Worm (Caenorhabditis elegans) whole organism, L3 larva: Measurements from ENCODE around the gene K10C2.2.

ENCODE experiments used
- R02D3.7 ChIP-seq: fragments of 150-350 bp; optimal IDR thresholded peaks from 2 replicates; lab custom pipeline; 2014; ENCODE audit warnings: missing biosample characterization, missing genetic modification characterization
- aly-2 ChIP-seq: fragments of 150-350 bp; optimal IDR thresholded peaks from 2 replicates; lab custom pipeline; 2014; ENCODE audit warnings: missing biosample characterization, missing genetic modification characterization
- ceh-16 ChIP-seq: sonication (generic microtip); optimal IDR thresholded peaks from 2 replicates; lab custom pipeline; 2017; ENCODE audit warnings: missing biosample characterization, missing genetic modification characterization
- egl-5 ChIP-seq: fragments of 150-350 bp; optimal IDR thresholded peaks from 2 replicates; lab custom pipeline; 2017; ENCODE audit warnings: missing biosample characterization, missing genetic modification reagents, missing genetic modification characterization, inconsistent platforms
- elt-1 ChIP-seq: fragments of 150-350 bp; optimal IDR thresholded peaks from 2 replicates; lab custom pipeline; 2014; ENCODE audit warnings: missing biosample characterization, missing genetic modification characterization
- elt-2 ChIP-seq: sonication (generic microtip); optimal IDR thresholded peaks from 2 replicates; lab custom pipeline; 2016; ENCODE audit warnings: missing genetic modification reagents, mild to moderate bottlenecking, missing genetic modification characterization, missing compliant biosample characterization
- eor-1 ChIP-seq, 2 experiments: fragments of 150-350 bp; optimal IDR thresholded peaks; 2 replicates each; lab custom pipeline; 2014 to 2018; ENCODE audit warnings: missing biosample characterization in 2 of 2, missing genetic modification characterization in 2 of 2
- fkh-10 ChIP-seq: sonication (generic microtip); optimal IDR thresholded peaks from 2 replicates; lab custom pipeline; 2017; ENCODE audit warnings: missing biosample characterization, missing genetic modification reagents, missing genetic modification characterization
- fkh-2 ChIP-seq: fragments of 150-350 bp; optimal IDR thresholded peaks from 2 replicates; lab custom pipeline; 2014; ENCODE audit warnings: missing biosample characterization, missing genetic modification reagents, missing genetic modification characterization
- hmg-11 ChIP-seq: sonication (generic microtip); optimal IDR thresholded peaks from 2 replicates; lab custom pipeline; 2016; ENCODE audit warnings: missing genetic modification characterization, missing compliant biosample characterization
- jun-1 ChIP-seq: fragments of 150-350 bp; optimal IDR thresholded peaks from 2 replicates; lab custom pipeline; 2014; ENCODE audit warnings: missing biosample characterization, missing genetic modification reagents, missing genetic modification characterization
- lin-39 ChIP-seq: fragments of 150-350 bp; optimal IDR thresholded peaks from 2 replicates; lab custom pipeline; 2018; ENCODE audit warnings: missing biosample characterization, missing genetic modification reagents, missing genetic modification characterization
- mdl-1 ChIP-seq: fragments of 150-350 bp; optimal IDR thresholded peaks from 2 replicates; lab custom pipeline; 2014; ENCODE audit warnings: missing biosample characterization, missing genetic modification characterization
- nfya-1 ChIP-seq: sonication (generic microtip); optimal IDR thresholded peaks from 2 replicates; lab custom pipeline; 2017; ENCODE audit warnings: missing genetic modification characterization, mild to moderate bottlenecking, missing compliant biosample characterization, antibody characterized with exemption, moderate library complexity; ENCODE audit not compliant: insufficient read depth
- nhr-11 ChIP-seq: fragments of 150-350 bp; optimal IDR thresholded peaks from 2 replicates; lab custom pipeline; 2014; ENCODE audit warnings: missing biosample characterization, missing genetic modification characterization
- nhr-23 ChIP-seq: fragments of 150-350 bp; optimal IDR thresholded peaks from 2 replicates; lab custom pipeline; 2014; ENCODE audit warnings: missing biosample characterization, missing genetic modification reagents, missing genetic modification characterization
- nhr-237 ChIP-seq: fragments of 150-350 bp; optimal IDR thresholded peaks from 2 replicates; lab custom pipeline; 2014; ENCODE audit warnings: missing biosample characterization, missing genetic modification characterization
- nhr-28 ChIP-seq: fragments of 150-350 bp; optimal IDR thresholded peaks from 2 replicates; lab custom pipeline; 2014; ENCODE audit warnings: missing biosample characterization, missing genetic modification characterization
- nhr-43 ChIP-seq: sonication (generic microtip); optimal IDR thresholded peaks from 2 replicates; lab custom pipeline; 2016; ENCODE audit warnings: mild to moderate bottlenecking, missing genetic modification characterization, missing compliant biosample characterization; ENCODE audit not compliant: poor library complexity, severe bottlenecking
- nhr-67 ChIP-seq: fragments of 150-350 bp; optimal IDR thresholded peaks from 2 replicates; lab custom pipeline; 2014; ENCODE audit warnings: missing biosample characterization, missing genetic modification characterization
- pha-4 ChIP-seq: fragments of 150-350 bp; optimal IDR thresholded peaks from 2 replicates; lab custom pipeline; 2014; ENCODE audit warnings: missing biosample characterization, missing genetic modification reagents, missing genetic modification characterization
- pqm-1 ChIP-seq: fragments of 150-350 bp; optimal IDR thresholded peaks from 2 replicates; lab custom pipeline; 2017; ENCODE audit warnings: missing biosample characterization, missing genetic modification characterization, inconsistent platforms
- sea-2 ChIP-seq: fragments of 150-350 bp; sonication (generic microtip); optimal IDR thresholded peaks from 4 replicates; lab custom pipeline; 2014; ENCODE audit warnings: missing biosample characterization, missing genetic modification reagents, missing genetic modification characterization
- skn-1 ChIP-seq: fragments of 150-350 bp; optimal IDR thresholded peaks from 2 replicates; lab custom pipeline; 2014; ENCODE audit warnings: missing biosample characterization, missing genetic modification characterization
- snpc-4 ChIP-seq: fragments of 150-350 bp; optimal IDR thresholded peaks from 2 replicates; lab custom pipeline; 2014; ENCODE audit warnings: missing biosample characterization, missing genetic modification characterization
- ztf-4 ChIP-seq: fragments of 150-350 bp; optimal IDR thresholded peaks from 2 replicates; lab custom pipeline; 2014; ENCODE audit warnings: missing biosample characterization, missing genetic modification characterization

K10C2.2 gene

DNA sequence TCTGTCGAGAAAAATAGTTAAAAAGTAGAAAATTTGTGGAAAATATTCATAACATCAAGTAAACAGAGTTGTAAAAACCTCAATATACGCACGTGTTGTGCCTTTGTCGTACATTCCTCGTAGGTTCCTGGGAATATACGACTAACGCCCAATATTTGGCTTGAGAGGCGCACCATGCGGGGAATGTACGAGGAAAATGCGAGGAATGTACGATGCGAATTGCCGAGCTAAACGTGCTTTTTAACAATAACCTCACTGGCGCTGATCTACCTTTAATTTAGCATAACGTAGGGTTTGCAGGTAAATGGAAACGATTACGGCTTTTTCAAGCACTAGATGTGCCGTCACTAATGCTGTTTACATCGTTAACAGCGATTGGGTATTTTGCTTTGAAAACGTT, 34.9 kb upstream of the K10C2.2 start, which contains the start of gene C15B12.9:
Gene C15B12.9 (plus strand): TSS at position 301 of the 400 bp plus-strand sequence.
- no peak for TF ChIP-seq nhr-23 (tag; lab: Kevin White, UChicago)

DNA sequence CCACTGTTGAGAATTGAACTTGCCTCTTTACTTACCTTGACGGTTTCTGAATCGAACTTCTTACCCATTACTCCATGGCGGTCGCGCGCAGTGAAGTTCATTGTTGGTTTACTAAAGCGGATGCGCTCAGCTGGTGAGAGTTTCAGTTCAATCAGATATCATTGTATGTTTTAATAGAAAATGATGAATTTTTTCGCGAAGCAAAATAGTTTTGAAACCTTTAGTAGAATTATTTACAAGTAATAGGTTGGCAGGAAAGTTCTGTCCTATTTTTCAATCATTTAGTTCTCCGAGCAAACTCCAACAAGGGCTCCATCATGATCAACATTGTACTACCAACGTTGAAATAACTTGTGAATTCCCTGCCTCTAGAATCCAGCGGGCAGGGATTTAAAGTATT, 33.9 kb upstream of the K10C2.2 start, which contains the start of gene C15B12.3:
Gene C15B12.3 (minus strand): TSS at position 101 of the 400 bp plus-strand sequence.
- no peak for TF ChIP-seq snpc-4
- TF ChIP-seq nhr-67 (tag; lab: Kevin White, UChicago), result no peak
- TF ChIP-seq nhr-43 (tag; lab: Kevin White, UChicago), result no peak
- TF ChIP-seq hmg-11 (tag; lab: Kevin White, UChicago), result no peak
- no peak for TF ChIP-seq fkh-10 (GFP tag; lab: Kevin White, UChicago)
- TF ChIP-seq jun-1 (tag; lab: Kevin White, UChicago), result no peak
- TF ChIP-seq aly-2 (tag; lab: Kevin White, UChicago), result no peak
- no peak for TF ChIP-seq pha-4 (tag; lab: Kevin White, UChicago)
- TF ChIP-seq skn-1, result no peak
- TF ChIP-seq nhr-237 (tag; lab: Kevin White, UChicago), result no peak
- no peak for TF ChIP-seq elt-2 (tag; lab: Kevin White, UChicago)
- TF ChIP-seq nhr-11 (tag; lab: Kevin White, UChicago), result no peak
- TF ChIP-seq egl-5 (tag; lab: Kevin White, UChicago), result no peak
- TF ChIP-seq sea-2 (GFP tag; lab: Kevin White, UChicago), result no peak
- TF ChIP-seq elt-1 (tag; lab: Kevin White, UChicago), result no peak

DNA sequence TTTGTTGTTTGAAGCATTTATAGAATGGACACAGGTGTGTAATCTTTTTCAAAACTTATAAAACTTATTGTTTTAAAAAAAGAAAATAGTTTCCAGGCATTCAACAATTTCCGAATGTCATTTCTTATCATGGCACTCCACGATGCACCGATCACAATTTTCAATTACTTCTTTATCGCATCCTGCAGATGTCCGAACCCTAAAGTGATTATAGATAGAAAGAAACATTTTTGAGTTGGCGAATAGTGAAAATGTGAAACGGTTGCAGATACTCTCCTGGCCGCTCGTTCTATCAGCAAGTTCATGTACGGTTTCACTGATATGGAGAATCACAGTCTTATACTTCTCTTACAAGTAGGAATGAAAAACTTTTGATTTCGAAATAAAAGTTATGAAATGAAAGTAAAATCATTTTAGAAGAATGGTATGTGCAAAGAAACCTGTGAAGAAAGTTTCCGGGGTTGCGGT, 29.4 kb upstream of the K10C2.2 start, which contains the start of gene C15B12.2:
Gene C15B12.2 (plus strand): TSS at position 418 of the 468 bp plus-strand sequence.
- peak; percentile 82 for TF ChIP-seq elt-2 (tag; lab: Kevin White, UChicago)
- TF ChIP-seq R02D3.7 (tag; lab: Kevin White, UChicago), result no peak

DNA sequence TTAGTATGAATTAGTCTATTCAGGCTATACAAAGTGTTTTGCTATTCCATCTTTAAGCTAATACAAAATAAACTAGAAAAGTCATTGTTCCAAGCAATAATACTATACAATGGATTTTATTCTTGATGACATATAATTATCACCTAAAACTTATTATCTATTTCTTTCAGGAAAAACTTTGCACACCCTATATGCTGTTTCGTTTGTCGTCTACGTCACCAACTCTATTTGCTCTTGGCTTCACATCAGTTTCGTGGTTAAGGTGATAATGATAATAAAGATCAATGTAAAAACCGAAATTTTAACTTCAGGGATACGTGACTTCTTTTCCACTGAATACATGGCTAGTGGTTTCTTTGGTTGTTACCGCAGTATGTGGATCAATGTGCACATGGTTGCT, 28.9 kb upstream of the K10C2.2 start:
- TF ChIP-seq pqm-1 (tag; lab: Kevin White, UChicago) (peak; percentile 33), elt-2 (tag; lab: Kevin White, UChicago) (peak; percentile 29), nhr-28 (tag; lab: Kevin White, UChicago) (no peak), nfya-1 (no peak)

DNA sequence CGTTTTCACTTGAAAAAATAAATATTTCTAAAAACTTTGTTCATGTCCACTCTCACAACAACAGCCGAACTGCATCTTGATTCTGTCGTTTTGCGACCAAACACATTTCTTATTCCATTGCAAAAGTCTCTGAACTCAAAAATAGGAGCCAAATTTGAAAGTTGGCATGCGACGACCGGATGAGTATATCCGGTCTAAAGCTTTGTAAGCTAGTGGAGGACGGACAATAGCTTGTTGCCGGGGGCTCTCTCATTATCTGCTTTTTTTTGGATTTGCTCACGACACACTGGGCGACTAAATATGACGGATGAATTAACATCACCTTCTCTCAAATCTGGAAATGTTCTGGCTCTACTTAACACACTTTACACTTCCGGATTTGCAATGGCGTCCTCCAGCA, 28.1 kb upstream of the K10C2.2 start, which contains the start of gene K04E7.1:
Gene K04E7.1 (plus strand): TSS at position 301 of the 400 bp plus-strand sequence.
- TF ChIP-seq lin-39 (tag; lab: Kevin White, UChicago), result no peak
- TF ChIP-seq ztf-4, result no peak
- TF ChIP-seq nhr-67 (tag; lab: Kevin White, UChicago), result no peak
- no peak for TF ChIP-seq mdl-1 (tag; lab: Kevin White, UChicago)
- no peak for TF ChIP-seq elt-2 (tag; lab: Kevin White, UChicago)

DNA sequence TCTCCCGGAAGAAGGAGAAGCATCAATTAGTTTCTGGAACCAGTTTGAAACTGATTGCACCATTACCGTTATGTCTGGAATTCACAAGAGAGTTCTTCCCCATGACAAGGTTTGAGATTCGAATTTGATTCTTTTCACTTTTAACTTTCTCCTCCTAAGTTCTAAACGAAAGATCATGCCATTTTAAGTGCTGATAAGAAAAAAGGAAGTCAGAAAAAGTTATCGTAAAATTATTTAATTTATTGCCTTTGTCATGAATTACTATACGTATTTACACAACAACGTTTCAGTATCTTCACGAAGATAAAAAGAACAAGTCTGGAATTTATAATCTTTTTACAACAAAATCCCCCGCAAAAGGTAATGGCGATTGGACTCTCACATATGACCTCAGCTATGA, 26.5 kb upstream of the K10C2.2 start:
- peak; percentile 70 for TF ChIP-seq pqm-1 (tag; lab: Kevin White, UChicago)
- no peak for TF ChIP-seq fkh-2 (tag; lab: Kevin White, UChicago)
- TF ChIP-seq elt-2 (tag; lab: Kevin White, UChicago), result peak; percentile 53

DNA sequence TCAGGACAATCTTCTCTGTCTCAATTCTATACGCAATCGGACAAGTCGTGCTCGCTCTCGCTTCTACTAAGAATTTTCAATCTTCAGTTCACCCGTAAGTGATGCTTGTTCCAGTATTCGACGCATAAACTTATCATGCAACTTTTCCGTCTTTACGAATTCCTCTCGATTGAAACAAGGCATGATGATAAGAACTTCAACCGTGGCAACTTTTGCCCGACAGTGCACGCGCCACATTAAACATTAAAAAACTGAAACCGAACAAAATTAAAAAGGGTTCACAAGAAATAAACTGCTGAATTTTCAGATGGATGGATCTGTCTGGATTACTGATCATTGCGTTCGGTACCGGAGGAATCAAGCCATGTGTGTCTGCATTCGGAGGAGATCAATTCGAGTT, 24.9 kb upstream of the K10C2.2 start:
- TF ChIP-seq eor-1 (tag; optimal IDR thresholded peaks at IDR 0.05; lab: Kevin White, UChicago), result no peak

DNA sequence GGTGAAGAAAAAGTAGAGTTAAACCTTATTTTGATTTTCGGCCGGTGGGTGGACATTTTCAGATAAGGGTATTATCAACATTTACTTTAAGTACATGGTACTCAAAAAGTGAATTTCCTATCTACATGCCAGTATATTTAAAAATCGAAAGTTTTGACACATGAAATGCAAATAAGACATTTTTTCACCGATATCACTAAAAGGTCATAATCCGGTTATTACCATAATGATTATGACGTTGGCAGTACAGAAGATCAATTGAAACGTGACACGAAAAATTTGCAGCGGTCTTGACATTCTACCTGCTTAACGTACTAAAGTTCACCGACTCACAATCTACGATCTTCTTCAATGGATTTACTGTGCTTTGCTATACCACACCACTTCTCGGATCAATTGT, 24.4 kb upstream of the K10C2.2 start:
- peak; percentile 15 for TF ChIP-seq pha-4 (tag; lab: Kevin White, UChicago)
- TF ChIP-seq ceh-16 (tag; lab: Kevin White, UChicago), result no peak
- TF ChIP-seq elt-2 (tag; lab: Kevin White, UChicago), result peak; percentile 73
